Worm (Caenorhabditis elegans) whole organism, L3 larva: ENCODE measurements around the gene F19D8.2.

Source experiments
- ceh-82 ChIP-seq: fragments of 150-350 bp; optimal IDR thresholded peaks from 2 replicates; lab custom pipeline; 2014; ENCODE audit warnings: missing biosample characterization, missing genetic modification characterization
- mdl-1 ChIP-seq: fragments of 150-350 bp; optimal IDR thresholded peaks from 2 replicates; lab custom pipeline; 2014; ENCODE audit warnings: missing biosample characterization, missing genetic modification characterization
- nhr-237 ChIP-seq: fragments of 150-350 bp; optimal IDR thresholded peaks from 2 replicates; lab custom pipeline; 2014; ENCODE audit warnings: missing biosample characterization, missing genetic modification characterization

DNA sequence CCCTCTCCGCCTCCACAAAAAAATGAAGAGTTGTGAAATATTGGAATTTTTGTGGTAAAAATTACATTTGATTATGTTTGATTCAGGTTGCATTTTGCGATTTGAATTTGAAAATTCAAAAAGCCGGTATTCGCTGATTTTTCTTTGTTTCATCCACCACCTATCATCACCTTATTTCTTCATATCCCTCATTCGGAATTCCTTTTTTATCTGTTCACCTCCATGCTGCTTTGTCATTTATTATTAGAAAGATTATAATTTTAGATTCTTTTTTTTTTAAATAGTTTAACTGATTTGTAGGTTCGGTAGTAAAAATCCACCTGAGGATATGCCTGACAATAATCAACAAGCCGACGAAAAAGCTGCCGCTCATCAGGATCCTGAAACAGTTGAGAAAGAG lies 18.4 kb downstream of the F19D8.2 start, which contains the start of gene mct-3:
- TF ChIP-seq mdl-1 (tag; lab: Kevin White, UChicago): no peak
- no peak for TF ChIP-seq nhr-237 (tag; lab: Kevin White, UChicago)
- no peak for TF ChIP-seq ceh-82 (tag; lab: Kevin White, UChicago)
